Fruit fly (Drosophila melanogaster): ENCODE results near the gene hzg.
A peak's percentile ranks its signal among the peaks of the same experiment; 100 is the strongest.

Gene hzg

dm6 chr3L:16048722-16049459 lies 44.4 kb upstream of the hzg start (continued):
- no peak for TF ChIP-seq Neu2 (GFP tag; optimal IDR thresholded peaks at IDR 0.05; ENCODE audit: borderline replicate concordance)
- TF ChIP-seq ash1 (GFP tag; optimal IDR thresholded peaks at IDR 0.05): peak; percentile 20
- TF ChIP-seq CG10431 (GFP tag; optimal IDR thresholded peaks at IDR 0.05): peak; percentile 74
- TF ChIP-seq CG3065 (GFP tag; optimal IDR thresholded peaks at IDR 0.05): no peak
- TF ChIP-seq tgo (GFP tag; IDR thresholded peaks at IDR 0.05): no peak
- TF ChIP-seq CG42726 (GFP tag; IDR thresholded peaks at IDR 0.05; ENCODE audit: partially characterized antibody): no peak
- 0 out of 3 replicates have a peak, but pooled peaks have one; percentile 32 for TF ChIP-seq zfh1 (GFP tag; IDR thresholded peaks at IDR 0.05)
- TF ChIP-seq CG14667 (GFP tag; IDR thresholded peaks at IDR 0.05): no peak
- peak; percentile 72 for TF ChIP-seq twi (tag; optimal IDR thresholded peaks at IDR 0.05)
- TF ChIP-seq TFAM (GFP tag; optimal IDR thresholded peaks at IDR 0.05): no peak
- 0 out of 2 replicates have a peak, but pooled peaks have one; percentile 5 for TF ChIP-seq amos (GFP tag; IDR thresholded peaks at IDR 0.05; ENCODE audit: partially characterized antibody)
- no peak for TF ChIP-seq CG12391 (tag; optimal IDR thresholded peaks at IDR 0.05)
- peak; percentile 51 for TF ChIP-seq Ets65A (GFP tag)
- no peak for TF ChIP-seq esg (GFP tag; conservative IDR thresholded peaks at IDR 0.05)
- 0 out of 3 replicates have a peak, but pooled peaks have one; percentile 18 for TF ChIP-seq Optix (GFP tag; IDR thresholded peaks at IDR 0.05)
- no peak for TF ChIP-seq pros (GFP tag; optimal IDR thresholded peaks at IDR 0.05)
- no peak for TF ChIP-seq CG15479 (GFP tag; optimal IDR thresholded peaks at IDR 0.05)
- TF ChIP-seq chinmo (GFP tag; IDR thresholded peaks at IDR 0.05; ENCODE audit: partially characterized antibody): 0 out of 4 replicates have a peak, but pooled peaks have one; percentile 7
- TF ChIP-seq kah (GFP tag; optimal IDR thresholded peaks at IDR 0.05): no peak
- TF ChIP-seq BEAF-32 (GFP tag; optimal IDR thresholded peaks at IDR 0.05): no peak
- no peak for TF ChIP-seq inv (GFP tag; IDR thresholded peaks at IDR 0.05; ENCODE audit: partially characterized antibody)
- TF ChIP-seq CG12104 (GFP tag; optimal IDR thresholded peaks at IDR 0.05): no peak
- no peak for TF ChIP-seq Hr51 (GFP tag; optimal IDR thresholded peaks at IDR 0.05)
- peak; percentile 78 for TF ChIP-seq da (GFP tag; optimal IDR thresholded peaks at IDR 0.05)
- TF ChIP-seq fu2 (GFP tag; optimal IDR thresholded peaks at IDR 0.05): no peak
- TF ChIP-seq row (GFP tag; IDR thresholded peaks at IDR 0.05): peak; percentile 27; the same call in 1 of the 3 replicates
- TF ChIP-seq ftz-f1 (GFP tag; optimal IDR thresholded peaks at IDR 0.05): no peak
- no peak for TF ChIP-seq CG17912 (GFP tag; optimal IDR thresholded peaks at IDR 0.05)
- TF ChIP-seq crp (GFP tag; optimal IDR thresholded peaks at IDR 0.05): no peak
- no peak for TF ChIP-seq CG3726 (GFP tag; IDR thresholded peaks at IDR 0.05)
- no peak for TF ChIP-seq Mad (GFP tag; optimal IDR thresholded peaks at IDR 0.05)
- peak; percentile 73 for TF ChIP-seq D19B (GFP tag; optimal IDR thresholded peaks at IDR 0.05)
- no peak for TF ChIP-seq wor (GFP tag; IDR thresholded peaks at IDR 0.05)
- peak; percentile 99 for TF ChIP-seq ac (GFP tag; optimal IDR thresholded peaks at IDR 0.05)
- no peak for TF ChIP-seq tin (GFP tag; optimal IDR thresholded peaks at IDR 0.05)
- peak; percentile 58 for TF ChIP-seq Med (GFP tag)
- no peak for TF ChIP-seq CG6765 (GFP tag; optimal IDR thresholded peaks at IDR 0.05)
- peak; percentile 66 for TF ChIP-seq HLHmδ (GFP tag; optimal IDR thresholded peaks at IDR 0.05)
- TF ChIP-seq CG14860 (GFP tag; IDR thresholded peaks at IDR 0.05; ENCODE audit: partially characterized antibody): no peak
- TF ChIP-seq caup (GFP tag; optimal IDR thresholded peaks at IDR 0.05; ENCODE audit: severe bottlenecking): no peak
- TF ChIP-seq ap (GFP tag; IDR thresholded peaks at IDR 0.05): no peak
- no peak for TF ChIP-seq fd3F (GFP tag; optimal IDR thresholded peaks at IDR 0.05)
- TF ChIP-seq gro (GFP tag; optimal IDR thresholded peaks at IDR 0.05): no peak
- 0 out of 3 replicates have a peak, but pooled peaks have one; percentile 48 for TF ChIP-seq ase (GFP tag; IDR thresholded peaks at IDR 0.05)
- TF ChIP-seq Asciz (GFP tag; optimal IDR thresholded peaks at IDR 0.05): no peak
- peak; percentile 12 for TF ChIP-seq Elba2 (GFP tag; optimal IDR thresholded peaks at IDR 0.05)
- 0 out of 2 replicates have a peak, but pooled peaks have one; percentile 30 for TF ChIP-seq rib (GFP tag; IDR thresholded peaks at IDR 0.05)
- TF ChIP-seq corto (GFP tag; optimal IDR thresholded peaks at IDR 0.05): peak; percentile 9
